Worm (Caenorhabditis elegans) whole organism, young adult: ENCODE measurements around the gene vit-1.

ENCODE experiments used
- B0261.1 ChIP-seq: sonication (generic microtip); optimal IDR thresholded peaks from 2 replicates; lab custom pipeline; 2016; ENCODE audit warnings: mild to moderate bottlenecking, missing genetic modification characterization, moderate library complexity, missing compliant biosample characterization
- C17E4.6 ChIP-seq: fragments of 200-800 bp; sonication (Bioruptor generic); IDR thresholded peaks from 2 replicates; pipeline ENCODE4 v1.3.6; 2022; ENCODE audit warnings: missing genetic modification reagents, missing genetic modification characterization, missing compliant biosample characterization
- F10E7.11 ChIP-seq: sonication (generic microtip); optimal IDR thresholded peaks from 2 replicates; lab custom pipeline; 2017; ENCODE audit warnings: mild to moderate bottlenecking, missing genetic modification characterization, moderate library complexity, missing compliant biosample characterization
- F23B12.7 ChIP-seq: sonication (generic microtip); optimal IDR thresholded peaks from 2 replicates; lab custom pipeline; 2017; ENCODE audit warnings: missing genetic modification characterization, mild to moderate bottlenecking, missing compliant biosample characterization, antibody characterized with exemption, moderate library complexity; ENCODE audit not compliant: insufficient read depth
- F33H1.4 ChIP-seq: fragments of 200-800 bp; sonication (Bioruptor generic); IDR thresholded peaks from 2 replicates; pipeline ENCODE4 v1.3.6; 2022; ENCODE audit warnings: missing genetic modification reagents, missing genetic modification characterization, missing compliant biosample characterization
- F37B4.10 ChIP-seq: fragments of 200-800 bp; sonication (Bioruptor generic); IDR thresholded peaks from 2 replicates; pipeline ENCODE4 v1.3.6; 2022; ENCODE audit warnings: missing genetic modification characterization, missing compliant biosample characterization
- F57A8.1 ChIP-seq: fragments of 200-800 bp; sonication (Bioruptor generic); optimal IDR thresholded peaks from 2 replicates; lab custom pipeline; 2018; ENCODE audit warnings: mild to moderate bottlenecking, missing genetic modification characterization, moderate library complexity, missing compliant biosample characterization
- K11D2.4 ChIP-seq: fragments of 200-800 bp; sonication (Bioruptor generic); IDR thresholded peaks from 2 replicates; pipeline ENCODE4 v1.3.6; 2022; ENCODE audit warnings: missing genetic modification reagents, missing genetic modification characterization, missing compliant biosample characterization
- T07F8.4 ChIP-seq: sonication (generic microtip); optimal IDR thresholded peaks from 2 replicates; lab custom pipeline; 2016; ENCODE audit warnings: mild to moderate bottlenecking, missing genetic modification characterization, moderate library complexity, missing compliant biosample characterization
- Y56A3A.18 ChIP-seq: fragments of 200-800 bp; sonication (Bioruptor generic); IDR thresholded peaks from 2 replicates; pipeline ENCODE4 v1.3.6; 2022; ENCODE audit warnings: missing genetic modification reagents, missing genetic modification characterization, missing compliant biosample characterization
- ama-1 ChIP-seq, 3 experiments: fragments of 150-350 bp in 1 of 3; sonication (generic microtip) in 2 of 3; optimal IDR thresholded peaks; 2 replicates each; lab custom pipeline; 2014 to 2018; ENCODE audit warnings: missing biosample characterization in 2 of 3, missing genetic modification characterization in 2 of 3, missing genetic modification reagents in 2 of 3
- bed-1 ChIP-seq: fragments of 200-800 bp; sonication (Bioruptor generic); IDR thresholded peaks from 2 replicates; pipeline ENCODE4 v1.3.6; 2022; ENCODE audit warnings: missing genetic modification reagents, missing genetic modification characterization, missing compliant biosample characterization
- bed-2 ChIP-seq: fragments of 200-800 bp; sonication (Bioruptor generic); IDR thresholded peaks from 2 replicates; pipeline ENCODE4 v1.3.6; 2022; ENCODE audit warnings: missing genetic modification reagents, missing genetic modification characterization, missing compliant biosample characterization
- ccch-3 ChIP-seq: fragments of 200-800 bp; sonication (Bioruptor generic); optimal IDR thresholded peaks from 2 replicates; lab custom pipeline; 2018; ENCODE audit warnings: mild to moderate bottlenecking, missing genetic modification characterization, missing compliant biosample characterization
- cebp-1 ChIP-seq, 2 experiments: fragments of 200-800 bp in 1 of 2; sonication (Bioruptor generic) in 1 of 2; sonication (generic microtip) in 1 of 2; IDR thresholded peaks in 1 of 2; optimal IDR thresholded peaks in 1 of 2; 2 replicates each; pipeline versions ENCODE4 v1.3.6 to Lab custom; 2017 to 2022; ENCODE audit warnings: missing compliant biosample characterization in 2 of 2, missing genetic modification characterization in 2 of 2, mild to moderate bottlenecking in 1 of 2, missing genetic modification reagents in 1 of 2, moderate library complexity in 1 of 2
- die-1 ChIP-seq: sonication (generic microtip); optimal IDR thresholded peaks from 2 replicates; lab custom pipeline; 2016; ENCODE audit warnings: missing genotype, mild to moderate bottlenecking, missing genetic modification characterization, missing compliant biosample characterization
- egl-44 ChIP-seq: fragments of 200-800 bp; sonication (Bioruptor generic); IDR thresholded peaks from 2 replicates; pipeline ENCODE4 v1.3.6; 2022; ENCODE audit warnings: missing genetic modification reagents, missing genetic modification characterization, missing compliant biosample characterization
- fkh-3 ChIP-seq: sonication (generic microtip); optimal IDR thresholded peaks from 2 replicates; lab custom pipeline; 2016; ENCODE audit warnings: mild to moderate bottlenecking, missing genetic modification characterization, missing compliant biosample characterization
- hlh-12 ChIP-seq: sonication (generic microtip); optimal IDR thresholded peaks from 2 replicates; lab custom pipeline; 2016; ENCODE audit warnings: missing genetic modification characterization, missing compliant biosample characterization
- hmg-1.2 ChIP-seq: fragments of 200-800 bp; sonication (Bioruptor generic); IDR thresholded peaks from 2 replicates; pipeline ENCODE4 v1.3.6; 2022; ENCODE audit warnings: missing genetic modification reagents, missing genetic modification characterization, missing compliant biosample characterization
- lag-1 ChIP-seq: fragments of 200-800 bp; sonication (Bioruptor generic); IDR thresholded peaks from 2 replicates; pipeline ENCODE4 v1.3.6; 2022; ENCODE audit warnings: missing genetic modification reagents, missing genetic modification characterization, missing compliant biosample characterization
- let-526 ChIP-seq: fragments of 200-800 bp; sonication (Bioruptor generic); IDR thresholded peaks from 2 replicates; pipeline ENCODE4 v1.3.6; 2022; ENCODE audit warnings: missing genetic modification reagents, missing genetic modification characterization, missing compliant biosample characterization
- lin-26 ChIP-seq: fragments of 200-800 bp; sonication (Bioruptor generic); IDR thresholded peaks from 2 replicates; pipeline ENCODE4 v1.3.6; 2022; ENCODE audit warnings: missing genetic modification reagents, missing genetic modification characterization, missing compliant biosample characterization
- lin-54 ChIP-seq: fragments of 200-800 bp; sonication (Bioruptor generic); optimal IDR thresholded peaks from 2 replicates; lab custom pipeline; 2018; ENCODE audit warnings: mild to moderate bottlenecking, missing genetic modification characterization, missing compliant biosample characterization
- lir-1 ChIP-seq: fragments of 200-800 bp; sonication (Bioruptor generic); conservative IDR thresholded peaks from 2 replicates; pipeline ENCODE4 v1.3.6; 2022; ENCODE audit warnings: missing genetic modification reagents, missing genetic modification characterization, missing compliant biosample characterization
- mes-4 ChIP-seq: sonication (generic microtip); optimal IDR thresholded peaks from 2 replicates; lab custom pipeline; 2016; ENCODE audit warnings: missing genotype, missing genetic modification characterization, missing compliant biosample characterization
- nfya-1 ChIP-seq: sonication (generic microtip); optimal IDR thresholded peaks from 2 replicates; lab custom pipeline; 2017; ENCODE audit warnings: antibody characterized with exemption, missing compliant biosample characterization, missing genetic modification characterization, borderline replicate concordance; ENCODE audit not compliant: insufficient read depth
- nfya-2 ChIP-seq: fragments of 200-800 bp; sonication (Bioruptor generic); IDR thresholded peaks from 2 replicates; pipeline ENCODE4 v1.3.6; 2022; ENCODE audit warnings: missing genetic modification reagents, missing genetic modification characterization, missing compliant biosample characterization
- nhr-80 ChIP-seq: sonication (generic microtip); optimal IDR thresholded peaks from 2 replicates; lab custom pipeline; 2016; ENCODE audit warnings: missing genetic modification characterization, missing compliant biosample characterization
- nhr-90 ChIP-seq: sonication (generic microtip); optimal IDR thresholded peaks from 2 replicates; lab custom pipeline; 2016; ENCODE audit warnings: missing genotype, mild to moderate bottlenecking, missing genetic modification characterization, missing compliant biosample characterization
- pbrm-1 ChIP-seq: fragments of 200-800 bp; sonication (Bioruptor generic); IDR thresholded peaks from 2 replicates; pipeline ENCODE4 v1.3.6; 2022; ENCODE audit warnings: missing genetic modification reagents, missing genetic modification characterization, missing compliant biosample characterization
- pha-4 ChIP-seq: fragments of 150-350 bp; sonication (generic microtip); optimal IDR thresholded peaks from 2 replicates; lab custom pipeline; 2014; ENCODE audit warnings: missing biosample characterization, missing genetic modification reagents, missing genetic modification characterization
- rcor-1 ChIP-seq: fragments of 200-800 bp; sonication (Bioruptor generic); IDR thresholded peaks from 2 replicates; pipeline ENCODE4 v1.3.6; 2022; ENCODE audit warnings: missing genetic modification reagents, missing genetic modification characterization, missing compliant biosample characterization
- rpc-1 ChIP-seq, 2 experiments: fragments of 150-350 bp in 1 of 2; sonication (generic microtip) in 1 of 2; optimal IDR thresholded peaks; 2 replicates each; lab custom pipeline; 2014 to 2018; ENCODE audit warnings: missing biosample characterization in 1 of 2, missing genetic modification characterization in 1 of 2, missing genetic modification reagents in 1 of 2, missing genotype in 1 of 2
- snpc-1.3 ChIP-seq: sonication (generic microtip); optimal IDR thresholded peaks from 2 replicates; lab custom pipeline; 2017; ENCODE audit warnings: missing genetic modification characterization, mild to moderate bottlenecking, missing compliant biosample characterization, antibody characterized with exemption, moderate library complexity, missing genotype, missing genetic modification reagents; ENCODE audit not compliant: insufficient read depth
- snpc-3.4 ChIP-seq: sonication (generic microtip); optimal IDR thresholded peaks from 2 replicates; lab custom pipeline; 2017; ENCODE audit warnings: missing genetic modification characterization, mild to moderate bottlenecking, missing compliant biosample characterization, antibody characterized with exemption, moderate library complexity, missing genotype, missing genetic modification reagents
- unc-130 ChIP-seq: sonication (generic microtip); optimal IDR thresholded peaks from 2 replicates; lab custom pipeline; 2016; ENCODE audit warnings: missing genetic modification reagents, missing genetic modification characterization, missing compliant biosample characterization
- zfh-2 ChIP-seq: fragments of 200-800 bp; sonication (Bioruptor generic); conservative IDR thresholded peaks from 2 replicates; pipeline ENCODE4 v1.3.6; 2022; ENCODE audit warnings: missing genetic modification reagents, missing genetic modification characterization, missing compliant biosample characterization
- ztf-25 ChIP-seq: fragments of 200-800 bp; sonication (Bioruptor generic); IDR thresholded peaks from 2 replicates; pipeline ENCODE4 v1.3.6; 2022; ENCODE audit warnings: missing genetic modification reagents, missing genetic modification characterization, missing compliant biosample characterization
- ztf-26 ChIP-seq: sonication (generic microtip); optimal IDR thresholded peaks from 2 replicates; lab custom pipeline; 2017; ENCODE audit warnings: missing genetic modification characterization, missing compliant biosample characterization
- ztf-3 ChIP-seq: fragments of 200-800 bp; sonication (Bioruptor generic); optimal IDR thresholded peaks from 2 replicates; lab custom pipeline; 2018; ENCODE audit warnings: mild to moderate bottlenecking, missing genetic modification characterization, missing compliant biosample characterization

Gene vit-1

DNA sequence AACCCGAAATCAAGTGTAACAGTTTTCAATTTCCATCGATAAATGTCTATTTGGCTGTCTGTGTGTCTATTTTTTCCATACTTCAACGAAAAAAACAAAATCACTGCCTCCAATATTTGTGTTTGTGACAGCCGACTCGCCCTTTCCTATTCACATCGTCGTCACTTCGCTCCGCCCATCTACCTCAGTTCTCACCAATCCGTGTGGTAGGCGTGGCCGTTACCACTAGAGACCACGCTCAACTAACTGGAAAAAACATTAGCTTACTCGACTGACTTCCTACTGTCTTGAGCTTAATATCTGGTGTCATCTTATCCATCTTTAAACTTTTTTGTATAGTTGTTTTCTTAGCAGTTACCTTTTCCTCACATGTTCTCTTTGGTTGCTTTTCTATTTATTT is 17.7 kb downstream of the vit-1 start:
- TF ChIP-seq hmg-1.2 (GFP tag; lab: Robert Waterston, UW) (no peak), rcor-1 (GFP tag; lab: Robert Waterston, UW) (no peak), lin-54 (GFP tag; lab: Kevin White, UChicago) (no peak), lir-1 (no peak), rpc-1 (optimal IDR thresholded peaks at IDR 0.05; lab: Kevin White, UChicago) (no peak), rpc-1 (tag; optimal IDR thresholded peaks at IDR 0.05; lab: Kevin White, UChicago) (no peak), C17E4.6 (GFP tag; lab: Robert Waterston, UW) (no peak), Y56A3A.18 (GFP tag; lab: Robert Waterston, UW) (no peak), pbrm-1 (no peak), egl-44 (GFP tag; lab: Robert Waterston, UW) (no peak), ztf-3 (GFP tag; lab: Kevin White, UChicago) (no peak), snpc-1.3 (tag; lab: Kevin White, UChicago) (no peak), ztf-25 (GFP tag; lab: Robert Waterston, UW) (no peak)

DNA sequence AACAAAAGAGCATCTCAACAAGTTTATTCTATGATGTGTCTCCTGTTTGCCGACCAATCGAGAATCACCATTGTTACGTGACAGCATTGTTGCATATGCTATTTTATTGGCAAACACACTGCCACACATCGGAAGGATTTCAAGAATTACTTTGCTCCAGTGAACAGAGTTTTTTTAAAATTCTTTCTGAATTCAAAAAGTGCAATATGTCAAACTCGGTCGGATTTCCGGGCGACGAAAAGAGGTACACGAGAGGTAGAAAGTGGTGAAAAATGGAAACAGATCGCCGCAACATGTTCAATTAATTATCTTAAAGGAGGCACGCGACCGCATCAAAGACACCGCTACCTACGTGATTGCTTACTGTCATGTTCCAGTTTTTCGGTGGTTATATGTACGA is 22.4 kb downstream of the vit-1 start:
- TF ChIP-seq T07F8.4 (tag; lab: Kevin White, UChicago) = no peak
- TF ChIP-seq ccch-3 = no peak
- no peak for TF ChIP-seq cebp-1 (GFP tag; IDR thresholded peaks at IDR 0.05; lab: Robert Waterston, UW)
- no peak for TF ChIP-seq cebp-1 (tag; optimal IDR thresholded peaks at IDR 0.05; lab: Kevin White, UChicago)
- no peak for TF ChIP-seq ama-1 (optimal IDR thresholded peaks at IDR 0.05; lab: Kevin White, UChicago)
- TF ChIP-seq ama-1 (GFP tag; optimal IDR thresholded peaks at IDR 0.05; lab: Kevin White, UChicago) = no peak
- no peak for TF ChIP-seq lir-1
- no peak for TF ChIP-seq F57A8.1 (GFP tag; lab: Kevin White, UChicago)
- TF ChIP-seq nfya-2 (GFP tag; lab: Robert Waterston, UW) = no peak
- no peak for TF ChIP-seq F23B12.7 (tag; lab: Kevin White, UChicago)
- no peak for TF ChIP-seq lin-26 (GFP tag; lab: Robert Waterston, UW)
- TF ChIP-seq F37B4.10 (GFP tag; lab: Robert Waterston, UW) = no peak
- no peak for TF ChIP-seq pha-4 (tag; lab: Kevin White, UChicago)
- no peak for TF ChIP-seq B0261.1 (tag; lab: Kevin White, UChicago)
- TF ChIP-seq nhr-90 (tag; lab: Kevin White, UChicago) = no peak

DNA sequence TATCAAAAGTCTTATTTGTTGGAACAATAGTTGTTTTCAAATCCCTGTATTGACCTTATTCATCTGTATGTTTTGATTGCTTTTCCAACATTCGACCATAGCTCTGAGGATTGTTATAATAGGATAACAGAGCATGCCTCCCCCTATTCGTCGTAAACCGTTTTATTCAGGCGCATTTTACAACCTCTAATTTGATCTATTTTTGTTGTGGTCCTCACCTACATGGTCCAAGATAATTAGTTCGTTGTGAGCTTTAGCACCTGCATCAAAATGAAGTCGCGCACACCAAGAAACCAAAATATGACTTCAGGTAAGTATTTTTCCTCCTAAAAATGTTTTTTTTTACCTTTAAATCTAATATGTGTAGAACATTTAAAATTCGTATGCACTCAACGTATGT is 25.1 kb downstream of the vit-1 start, which contains the start of gene deg-1:
Gene deg-1 (plus strand): TSS at position 301 of the 400 bp plus-strand sequence.
- TF ChIP-seq K11D2.4 (GFP tag; lab: Robert Waterston, UW) (no peak), Y56A3A.18 (GFP tag; lab: Robert Waterston, UW) (no peak), zfh-2 (GFP tag; lab: Robert Waterston, UW) (no peak)

DNA sequence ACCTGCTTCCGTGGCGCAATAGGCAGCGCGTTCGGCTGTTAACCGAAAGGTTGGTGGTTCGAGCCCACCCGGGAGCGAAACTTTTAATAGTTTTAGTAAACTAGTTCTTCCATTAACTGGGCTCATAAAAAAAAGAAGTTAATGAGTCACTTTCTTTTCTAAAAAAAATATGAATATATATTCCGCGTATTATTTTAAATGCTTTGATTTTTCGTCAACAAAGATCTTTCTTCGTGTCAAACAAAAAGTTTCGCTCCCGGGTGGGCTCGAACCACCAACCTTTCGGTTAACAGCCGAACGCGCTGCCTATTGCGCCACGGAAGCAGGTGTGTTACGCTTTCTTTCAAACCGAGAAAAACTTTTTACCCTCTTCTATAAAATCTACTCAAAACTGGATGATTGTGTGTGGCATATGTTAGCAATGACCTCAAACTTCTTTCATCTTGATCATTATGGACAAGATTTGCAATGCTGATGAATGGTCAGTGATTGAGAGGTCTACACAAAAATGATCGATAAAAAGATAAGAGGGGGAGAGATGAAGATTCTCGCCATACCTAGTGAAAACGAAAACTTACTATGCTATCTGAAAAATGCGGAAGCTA is 46.1 kb downstream of the vit-1 start:
- TF ChIP-seq nhr-80 (tag; lab: Kevin White, UChicago) (peak; percentile 40), F10E7.11 (tag; lab: Kevin White, UChicago) (no peak), fkh-3 (tag; lab: Kevin White, UChicago) (no peak), let-526 (GFP tag; lab: Robert Waterston, UW) (no peak), ztf-26 (tag; lab: Kevin White, UChicago) (no peak), lag-1 (GFP tag; lab: Robert Waterston, UW) (no peak), bed-2 (GFP tag; lab: Robert Waterston, UW) (no peak), mes-4 (tag; lab: Kevin White, UChicago) (peak; percentile 46), lin-26 (GFP tag; lab: Robert Waterston, UW) (peak; percentile 89), bed-1 (no peak), snpc-3.4 (tag; lab: Kevin White, UChicago) (peak; percentile 38), nfya-2 (GFP tag; lab: Robert Waterston, UW) (no peak), hlh-12 (tag; lab: Kevin White, UChicago) (peak; percentile 52), T07F8.4 (tag; lab: Kevin White, UChicago) (peak; percentile 50), F23B12.7 (tag; lab: Kevin White, UChicago) (peak; percentile 68), nfya-1 (tag; lab: Kevin White, UChicago) (no peak), unc-130 (GFP tag; lab: Kevin White, UChicago) (no peak), lin-54 (GFP tag; lab: Kevin White, UChicago) (no peak), die-1 (tag; lab: Kevin White, UChicago) (peak; percentile 75), F33H1.4 (no peak)
